Fruit fly (Drosophila melanogaster): ENCODE data around the gene Cog7.

The Cog7 gene

DNA sequence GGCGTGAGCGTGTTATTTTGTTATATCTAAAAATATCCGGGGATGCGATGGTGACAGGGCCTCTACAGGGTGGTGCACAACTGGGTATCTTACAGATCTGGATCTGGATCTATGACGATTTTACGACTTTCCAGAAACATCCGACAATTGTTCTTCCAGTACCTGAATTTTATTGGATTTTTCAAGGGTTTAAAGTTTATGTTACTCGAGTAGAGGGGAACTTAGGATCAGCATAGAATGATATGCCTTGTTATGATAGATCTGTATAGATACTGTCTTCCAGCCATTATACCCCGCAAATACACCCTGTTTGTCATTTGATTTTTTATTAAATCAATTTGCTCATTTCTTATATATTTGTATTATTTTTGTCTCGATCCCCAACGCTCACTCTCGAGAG lies 38.5 kb downstream of the Cog7 start (continued):
- TF ChIP-seq Lpt (GFP tag; optimal IDR thresholded peaks at IDR 0.05) (no peak), B-H2 (GFP tag; optimal IDR thresholded peaks at IDR 0.05) (no peak), CG12104 (GFP tag; optimal IDR thresholded peaks at IDR 0.05) (peak; percentile 42), crol (GFP tag; IDR thresholded peaks at IDR 0.05) (no peak), Aef1 (GFP tag; IDR thresholded peaks at IDR 0.05) (peak; percentile 61), pan (optimal IDR thresholded peaks at IDR 0.05) (no peak), pan (GFP tag; optimal IDR thresholded peaks at IDR 0.05 in 1 of 2, IDR thresholded peaks at IDR 0.05 in 1 of 2) (peak in 1 of 2 experiments; percentile 57), Dek (tag; optimal IDR thresholded peaks at IDR 0.05) (peak; percentile 57), sisA (GFP tag; IDR thresholded peaks at IDR 0.05) (peak; percentile 47), hbn (GFP tag; IDR thresholded peaks at IDR 0.05; ENCODE audit: partially characterized antibody) (no peak), CG15696 (tag; optimal IDR thresholded peaks at IDR 0.05) (peak; percentile 16), Hr78 (GFP tag; optimal IDR thresholded peaks at IDR 0.05) (no peak), CG15479 (GFP tag; optimal IDR thresholded peaks at IDR 0.05) (no peak), CG14860 (GFP tag; IDR thresholded peaks at IDR 0.05; ENCODE audit: partially characterized antibody) (no peak), repo (GFP tag; optimal IDR thresholded peaks at IDR 0.05) (no peak), sens-2 (GFP tag; IDR thresholded peaks at IDR 0.05) (no peak), ranshi (GFP tag; IDR thresholded peaks at IDR 0.05) (peak; percentile 13; the same call in 1 of the 2 replicates), Kr (GFP tag; optimal IDR thresholded peaks at IDR 0.05) (no peak), CG5180 (GFP tag; optimal IDR thresholded peaks at IDR 0.05) (peak; percentile 55), Awh (GFP tag; IDR thresholded peaks at IDR 0.05) (0 out of 2 replicates have a peak, but pooled peaks have one; percentile 33), lov (optimal IDR thresholded peaks at IDR 0.05) (no peak), lov (GFP tag; IDR thresholded peaks at IDR 0.05) (no peak), tio (GFP tag; optimal IDR thresholded peaks at IDR 0.05) (peak; percentile 24), MBD-R2 (GFP tag; IDR thresholded peaks at IDR 0.05) (peak; percentile 27; the same call in 1 of the 2 replicates), CG2116 (GFP tag; optimal IDR thresholded peaks at IDR 0.05) (no peak), CG1792 (GFP tag; optimal IDR thresholded peaks at IDR 0.05) (no peak), gfzf (GFP tag; optimal IDR thresholded peaks at IDR 0.05) (no peak), pnt (GFP tag; optimal IDR thresholded peaks at IDR 0.05) (peak; percentile 32), nerfin-1 (tag; optimal IDR thresholded peaks at IDR 0.05) (peak; percentile 37), CG11247 (GFP tag; IDR thresholded peaks at IDR 0.05) (peak; percentile 58), Deaf1 (tag; optimal IDR thresholded peaks at IDR 0.05) (peak; percentile 33), CG30403 (GFP tag; optimal IDR thresholded peaks at IDR 0.05) (peak; percentile 61), CG16779 (GFP tag; IDR thresholded peaks at IDR 0.05) (no peak), CG1603 (tag; optimal IDR thresholded peaks at IDR 0.05) (peak; percentile 52), zfh2 (GFP tag; optimal IDR thresholded peaks at IDR 0.05) (peak; percentile 44), CG16863 (GFP tag; optimal IDR thresholded peaks at IDR 0.05) (peak; percentile 14), CG13296 (GFP tag; optimal IDR thresholded peaks at IDR 0.05) (peak; percentile 66), gcm (GFP tag; optimal IDR thresholded peaks at IDR 0.05) (peak; percentile 5), nerfin-2 (GFP tag; IDR thresholded peaks at IDR 0.05; ENCODE audit: partially characterized antibody) (no peak), stwl (tag; optimal IDR thresholded peaks at IDR 0.05) (no peak), psq (GFP tag; optimal IDR thresholded peaks at IDR 0.05) (no peak), CG10431 (GFP tag; optimal IDR thresholded peaks at IDR 0.05) (no peak), Oaz (GFP tag; IDR thresholded peaks at IDR 0.05) (0 out of 2 replicates have a peak, but pooled peaks have one; percentile 22), Dll (GFP tag; IDR thresholded peaks at IDR 0.05; ENCODE audit: partially characterized antibody) (no peak), Hey (tag; optimal IDR thresholded peaks at IDR 0.05) (no peak), Abd-B (GFP tag; optimal IDR thresholded peaks at IDR 0.05) (peak; percentile 48), chn (GFP tag; optimal IDR thresholded peaks at IDR 0.05) (no peak), Mes4 (GFP tag; optimal IDR thresholded peaks at IDR 0.05) (no peak), Scr (GFP tag; IDR thresholded peaks at IDR 0.05; ENCODE audit: partially characterized antibody) (no peak), ro (GFP tag; IDR thresholded peaks at IDR 0.05) (no peak), Elba2 (GFP tag; optimal IDR thresholded peaks at IDR 0.05) (no peak)

Measured in whole organism, embryonic.